Worm (Caenorhabditis elegans) whole organism, young adult: ENCODE measurements around the gene cyp-25A2.

ENCODE experiments used
- B0019.2 ChIP-seq: fragments of 200-800 bp; sonication (Bioruptor generic); conservative IDR thresholded peaks from 2 replicates; pipeline ENCODE4 v1.3.6; 2022; ENCODE audit warnings: missing genetic modification reagents, missing genetic modification characterization, missing compliant biosample characterization
- B0336.3 ChIP-seq: fragments of 200-800 bp; sonication (Bioruptor generic); IDR thresholded peaks from 2 replicates; pipeline ENCODE4 v1.3.6; 2022; ENCODE audit warnings: missing genetic modification characterization, missing compliant biosample characterization
- C06A6.2 ChIP-seq: fragments of 200-800 bp; sonication (Bioruptor generic); conservative IDR thresholded peaks from 2 replicates; pipeline ENCODE4 v1.3.6; 2022; ENCODE audit warnings: missing genetic modification characterization, missing compliant biosample characterization
- F33H1.4 ChIP-seq: fragments of 200-800 bp; sonication (Bioruptor generic); IDR thresholded peaks from 2 replicates; pipeline ENCODE4 v1.3.6; 2022; ENCODE audit warnings: missing genetic modification reagents, missing genetic modification characterization, missing compliant biosample characterization
- F39B2.1 ChIP-seq: fragments of 200-800 bp; sonication (Bioruptor generic); IDR thresholded peaks from 2 replicates; pipeline ENCODE4 v1.3.6; 2022; ENCODE audit warnings: missing genetic modification reagents, missing genetic modification characterization, missing compliant biosample characterization
- Y53G8AR.9 ChIP-seq: fragments of 200-800 bp; sonication (Bioruptor generic); conservative IDR thresholded peaks from 2 replicates; pipeline ENCODE4 v1.3.6; 2022; ENCODE audit warnings: missing genetic modification reagents, missing genetic modification characterization, missing compliant biosample characterization
- Y67H2A.10 ChIP-seq: fragments of 200-800 bp; sonication (Bioruptor generic); conservative IDR thresholded peaks from 2 replicates; pipeline ENCODE4 v1.3.6; 2022; ENCODE audit warnings: missing genetic modification reagents, missing genetic modification characterization, missing compliant biosample characterization
- ama-1 ChIP-seq, 3 experiments: fragments of 150-350 bp in 1 of 3; sonication (generic microtip) in 2 of 3; optimal IDR thresholded peaks; 2 replicates each; lab custom pipeline; 2014 to 2018; ENCODE audit warnings: missing biosample characterization in 2 of 3, missing genetic modification characterization in 2 of 3, missing genetic modification reagents in 2 of 3
- athp-1 ChIP-seq: sonication (generic microtip); optimal IDR thresholded peaks from 2 replicates; lab custom pipeline; 2017; ENCODE audit warnings: mild to moderate bottlenecking, missing genetic modification characterization, missing compliant biosample characterization
- attf-5 ChIP-seq: fragments of 200-800 bp; sonication (Bioruptor generic); optimal IDR thresholded peaks from 2 replicates; lab custom pipeline; 2018; ENCODE audit warnings: mild to moderate bottlenecking, missing genetic modification characterization, missing compliant biosample characterization
- bed-1 ChIP-seq: fragments of 200-800 bp; sonication (Bioruptor generic); IDR thresholded peaks from 2 replicates; pipeline ENCODE4 v1.3.6; 2022; ENCODE audit warnings: missing genetic modification reagents, missing genetic modification characterization, missing compliant biosample characterization
- ceh-40 ChIP-seq: fragments of 200-800 bp; sonication (Bioruptor generic); IDR thresholded peaks from 2 replicates; pipeline ENCODE4 v1.3.6; 2022; ENCODE audit warnings: missing genetic modification characterization, missing compliant biosample characterization
- dox-1 ChIP-seq: fragments of 200-800 bp; sonication (Bioruptor generic); IDR thresholded peaks from 2 replicates; pipeline ENCODE4 v1.3.6; 2022; ENCODE audit warnings: missing genetic modification reagents, missing genetic modification characterization, missing compliant biosample characterization
- dpl-1 ChIP-seq: fragments of 150-350 bp; optimal IDR thresholded peaks from 2 replicates; lab custom pipeline; 2014; ENCODE audit warnings: missing biosample characterization, missing genetic modification reagents, missing genetic modification characterization
- efl-1 ChIP-seq: fragments of 150-350 bp; optimal IDR thresholded peaks from 2 replicates; lab custom pipeline; 2014; ENCODE audit warnings: missing biosample characterization, missing genetic modification reagents, missing genetic modification characterization
- egrh-3 ChIP-seq: fragments of 200-800 bp; sonication (Bioruptor generic); IDR thresholded peaks from 2 replicates; pipeline ENCODE4 v1.3.6; 2022; ENCODE audit warnings: missing genetic modification reagents, missing genetic modification characterization, missing compliant biosample characterization
- ets-4 ChIP-seq: fragments of 200-800 bp; sonication (Bioruptor generic); optimal IDR thresholded peaks from 2 replicates; lab custom pipeline; 2018; ENCODE audit warnings: mild to moderate bottlenecking, missing genetic modification characterization, missing compliant biosample characterization
- gei-17 ChIP-seq: fragments of 200-800 bp; sonication (Bioruptor generic); optimal IDR thresholded peaks from 2 replicates; lab custom pipeline; 2018; ENCODE audit warnings: mild to moderate bottlenecking, missing genetic modification characterization, missing compliant biosample characterization
- lin-26 ChIP-seq: fragments of 200-800 bp; sonication (Bioruptor generic); IDR thresholded peaks from 2 replicates; pipeline ENCODE4 v1.3.6; 2022; ENCODE audit warnings: missing genetic modification reagents, missing genetic modification characterization, missing compliant biosample characterization
- lin-35 ChIP-seq, 3 experiments: fragments of 150-350 bp in 2 of 3; sonication (generic microtip) in 1 of 3; optimal IDR thresholded peaks; 2 replicates each; lab custom pipeline; 2014 to 2018; ENCODE audit warnings: missing biosample characterization in 3 of 3, missing genetic modification characterization in 3 of 3, missing genetic modification reagents in 3 of 3
- lin-54 ChIP-seq: fragments of 200-800 bp; sonication (Bioruptor generic); optimal IDR thresholded peaks from 2 replicates; lab custom pipeline; 2018; ENCODE audit warnings: mild to moderate bottlenecking, missing genetic modification characterization, missing compliant biosample characterization
- lsl-1 ChIP-seq: fragments of 200-800 bp; sonication (Bioruptor generic); optimal IDR thresholded peaks from 2 replicates; lab custom pipeline; 2018; ENCODE audit warnings: mild to moderate bottlenecking, missing genetic modification characterization, moderate library complexity, missing compliant biosample characterization
- madf-10 ChIP-seq: sonication (generic microtip); optimal IDR thresholded peaks from 2 replicates; lab custom pipeline; 2016; ENCODE audit warnings: mild to moderate bottlenecking, missing genetic modification characterization, missing compliant biosample characterization
- madf-3 ChIP-seq: fragments of 200-800 bp; sonication (Bioruptor generic); IDR thresholded peaks from 2 replicates; pipeline ENCODE4 v1.3.6; 2022; ENCODE audit warnings: missing genetic modification reagents, missing genetic modification characterization, missing compliant biosample characterization
- madf-8 ChIP-seq: fragments of 200-800 bp; sonication (Bioruptor generic); conservative IDR thresholded peaks from 2 replicates; pipeline ENCODE4 v1.3.6; 2022; ENCODE audit warnings: missing genetic modification reagents, missing genetic modification characterization, missing compliant biosample characterization
- mel-28 ChIP-seq: sonication (generic microtip); optimal IDR thresholded peaks from 2 replicates; lab custom pipeline; 2016; ENCODE audit warnings: borderline replicate concordance, mild to moderate bottlenecking, missing genetic modification characterization, missing compliant biosample characterization
- mxl-1 ChIP-seq: sonication (generic microtip); optimal IDR thresholded peaks from 2 replicates; lab custom pipeline; 2016; ENCODE audit warnings: missing genetic modification characterization, missing compliant biosample characterization
- nfya-1 ChIP-seq: sonication (generic microtip); optimal IDR thresholded peaks from 2 replicates; lab custom pipeline; 2017; ENCODE audit warnings: antibody characterized with exemption, missing compliant biosample characterization, missing genetic modification characterization, borderline replicate concordance; ENCODE audit not compliant: insufficient read depth
- nfyb-1 ChIP-seq: fragments of 200-800 bp; sonication (Bioruptor generic); IDR thresholded peaks from 2 replicates; pipeline ENCODE4 v1.3.6; 2022; ENCODE audit warnings: missing genetic modification reagents, missing genetic modification characterization, missing compliant biosample characterization
- nhr-120 ChIP-seq: fragments of 200-800 bp; sonication (Bioruptor generic); IDR thresholded peaks from 2 replicates; pipeline ENCODE4 v1.3.6; 2022; ENCODE audit warnings: missing genetic modification characterization, missing compliant biosample characterization
- nhr-90 ChIP-seq: sonication (generic microtip); optimal IDR thresholded peaks from 2 replicates; lab custom pipeline; 2016; ENCODE audit warnings: missing genotype, mild to moderate bottlenecking, missing genetic modification characterization, missing compliant biosample characterization
- pbrm-1 ChIP-seq: fragments of 200-800 bp; sonication (Bioruptor generic); IDR thresholded peaks from 2 replicates; pipeline ENCODE4 v1.3.6; 2022; ENCODE audit warnings: missing genetic modification reagents, missing genetic modification characterization, missing compliant biosample characterization
- rcor-1 ChIP-seq: fragments of 200-800 bp; sonication (Bioruptor generic); IDR thresholded peaks from 2 replicates; pipeline ENCODE4 v1.3.6; 2022; ENCODE audit warnings: missing genetic modification reagents, missing genetic modification characterization, missing compliant biosample characterization
- repo-1 ChIP-seq: sonication (generic microtip); optimal IDR thresholded peaks from 2 replicates; lab custom pipeline; 2017; ENCODE audit warnings: mild to moderate bottlenecking, missing genetic modification characterization, missing compliant biosample characterization
- snpc-3.4 ChIP-seq: sonication (generic microtip); optimal IDR thresholded peaks from 2 replicates; lab custom pipeline; 2017; ENCODE audit warnings: missing genetic modification characterization, mild to moderate bottlenecking, missing compliant biosample characterization, antibody characterized with exemption, moderate library complexity, missing genotype, missing genetic modification reagents
- snpc-4 ChIP-seq, 5 experiments: fragments of 150-350 bp in 1 of 5; sonication (generic microtip) in 4 of 5; optimal IDR thresholded peaks; 2 replicates each; lab custom pipeline; 2014 to 2018; ENCODE audit warnings: missing genetic modification characterization in 5 of 5, missing biosample characterization in 3 of 5, antibody characterized with exemption in 2 of 5, mild to moderate bottlenecking in 2 of 5, missing compliant biosample characterization in 2 of 5, missing genotype in 2 of 5, moderate library complexity in 2 of 5, missing genetic modification reagents in 1 of 5
- somi-1 ChIP-seq: fragments of 200-800 bp; sonication (Bioruptor generic); optimal IDR thresholded peaks from 2 replicates; lab custom pipeline; 2018; ENCODE audit warnings: mild to moderate bottlenecking, missing genetic modification characterization, missing compliant biosample characterization
- zfh-2 ChIP-seq: fragments of 200-800 bp; sonication (Bioruptor generic); conservative IDR thresholded peaks from 2 replicates; pipeline ENCODE4 v1.3.6; 2022; ENCODE audit warnings: missing genetic modification reagents, missing genetic modification characterization, missing compliant biosample characterization
- ztf-18 ChIP-seq: sonication (generic microtip); optimal IDR thresholded peaks from 2 replicates; lab custom pipeline; 2016; ENCODE audit warnings: missing genotype, mild to moderate bottlenecking, missing genetic modification characterization, missing compliant biosample characterization
- ztf-22 ChIP-seq: fragments of 200-800 bp; sonication (Bioruptor generic); optimal IDR thresholded peaks from 2 replicates; lab custom pipeline; 2018; ENCODE audit warnings: mild to moderate bottlenecking, missing genetic modification characterization, moderate library complexity, missing compliant biosample characterization
- ztf-25 ChIP-seq: fragments of 200-800 bp; sonication (Bioruptor generic); IDR thresholded peaks from 2 replicates; pipeline ENCODE4 v1.3.6; 2022; ENCODE audit warnings: missing genetic modification reagents, missing genetic modification characterization, missing compliant biosample characterization

The cyp-25A2 gene

ce11 chrIII:3862918-3863385 is 27.9 kb downstream of the cyp-25A2 start, which contains the start of gene brc-1 (continued):
- TF ChIP-seq lin-35 (GFP tag; optimal IDR thresholded peaks at IDR 0.05; lab: Kevin White, UChicago) (peak in 2 of 3 experiments; percentile 41 to 92), rcor-1 (peak; percentile 12; the same call in 1 of the 2 replicates), dpl-1 (GFP tag; lab: Kevin White, UChicago) (peak; percentile 71), efl-1 (GFP tag; lab: Kevin White, UChicago) (peak; percentile 67), snpc-4 (GFP tag; optimal IDR thresholded peaks at IDR 0.05; lab: Kevin White, UChicago) (no peak), snpc-4 (tag; optimal IDR thresholded peaks at IDR 0.05; lab: Kevin White, UChicago) (peak in 3 of 4 experiments; percentile 27 to 57 (median 57)), B0019.2 (GFP tag; lab: Robert Waterston, UW) (no peak), ceh-40 (GFP tag; lab: Robert Waterston, UW) (no peak), madf-10 (tag; lab: Kevin White, UChicago) (peak; percentile 55), somi-1 (GFP tag; lab: Kevin White, UChicago) (peak; percentile 41), nhr-90 (tag; lab: Kevin White, UChicago) (peak; percentile 46), pbrm-1 (peak; percentile 64; the same call in 1 of the 2 replicates), mxl-1 (tag; lab: Kevin White, UChicago) (no peak), madf-3 (0 out of 2 replicates have a peak, but pooled peaks have one; percentile 45), lsl-1 (GFP tag; lab: Kevin White, UChicago) (peak; percentile 1), mel-28 (no peak), egrh-3 (GFP tag; lab: Robert Waterston, UW) (peak; percentile 91), nfyb-1 (peak; percentile 68), lin-54 (GFP tag; lab: Kevin White, UChicago) (peak; percentile 91), madf-8 (GFP tag; lab: Robert Waterston, UW) (no peak), bed-1 (GFP tag; lab: Robert Waterston, UW) (no peak), Y67H2A.10 (GFP tag; lab: Robert Waterston, UW) (no peak), snpc-3.4 (no peak), nfya-1 (tag; lab: Kevin White, UChicago) (no peak), dox-1 (GFP tag; lab: Robert Waterston, UW) (peak; percentile 84), gei-17 (GFP tag; lab: Kevin White, UChicago) (peak; percentile 20), ztf-22 (GFP tag; lab: Kevin White, UChicago) (no peak), F39B2.1 (no peak), ets-4 (GFP tag; lab: Kevin White, UChicago) (no peak), ztf-25 (GFP tag; lab: Robert Waterston, UW) (no peak), lin-26 (GFP tag; lab: Robert Waterston, UW) (0 out of 2 replicates have a peak, but pooled peaks have one; percentile 46), zfh-2 (GFP tag; lab: Robert Waterston, UW) (peak; percentile 98), attf-5 (GFP tag; lab: Kevin White, UChicago) (peak; percentile 94), Y53G8AR.9 (peak; percentile 79), nhr-120 (GFP tag; lab: Robert Waterston, UW) (no peak), athp-1 (peak; percentile 42), ztf-18 (tag; lab: Kevin White, UChicago) (peak; percentile 46), ama-1 (optimal IDR thresholded peaks at IDR 0.05; lab: Kevin White, UChicago) (peak; percentile 93), ama-1 (GFP tag; optimal IDR thresholded peaks at IDR 0.05; lab: Kevin White, UChicago) (peak in 1 of 2 experiments; percentile 15), repo-1 (tag; lab: Kevin White, UChicago) (peak; percentile 40), F33H1.4 (GFP tag; lab: Robert Waterston, UW) (peak; percentile 39; the same call in 1 of the 2 replicates), C06A6.2 (peak; percentile 79), B0336.3 (GFP tag; lab: Robert Waterston, UW) (peak; percentile 68; the same call in 1 of the 2 replicates)
